Fruit fly (Drosophila melanogaster) whole organism, prepupa: ENCODE data around the gene CG34301.

ENCODE experiments used
- Blimp-1 ChIP-seq: fragments of 200-800 bp; sonication (Bioruptor generic); optimal IDR thresholded peaks from 3 replicates; lab custom pipeline; 2017; ENCODE audit warnings: missing biosample characterization, missing genetic modification characterization, mild to moderate bottlenecking, moderate library complexity, missing genetic modification reagents
- CG10669 ChIP-seq: fragments of 200-800 bp; sonication (Bioruptor generic); optimal IDR thresholded peaks from 3 replicates; lab custom pipeline; 2018; ENCODE audit warnings: missing biosample characterization, mild to moderate bottlenecking, missing genetic modification characterization, moderate library complexity
- CG6792 ChIP-seq: fragments of 200-800 bp; sonication (Bioruptor generic); optimal IDR thresholded peaks from 3 replicates; lab custom pipeline; 2016; ENCODE audit warnings: missing biosample characterization, missing genetic modification characterization
- CG6854 ChIP-seq: fragments of 200-800 bp; sonication (Bioruptor generic); optimal IDR thresholded peaks from 2 replicates; lab custom pipeline; 2017; ENCODE audit warnings: missing biosample characterization, mild to moderate bottlenecking, missing genetic modification characterization
- spab ChIP-seq: fragments of 200-800 bp; sonication (Bioruptor generic); optimal IDR thresholded peaks from 2 replicates; lab custom pipeline; 2017; ENCODE audit warnings: missing biosample characterization, mild to moderate bottlenecking, missing genetic modification characterization, missing genetic modification reagents

DNA sequence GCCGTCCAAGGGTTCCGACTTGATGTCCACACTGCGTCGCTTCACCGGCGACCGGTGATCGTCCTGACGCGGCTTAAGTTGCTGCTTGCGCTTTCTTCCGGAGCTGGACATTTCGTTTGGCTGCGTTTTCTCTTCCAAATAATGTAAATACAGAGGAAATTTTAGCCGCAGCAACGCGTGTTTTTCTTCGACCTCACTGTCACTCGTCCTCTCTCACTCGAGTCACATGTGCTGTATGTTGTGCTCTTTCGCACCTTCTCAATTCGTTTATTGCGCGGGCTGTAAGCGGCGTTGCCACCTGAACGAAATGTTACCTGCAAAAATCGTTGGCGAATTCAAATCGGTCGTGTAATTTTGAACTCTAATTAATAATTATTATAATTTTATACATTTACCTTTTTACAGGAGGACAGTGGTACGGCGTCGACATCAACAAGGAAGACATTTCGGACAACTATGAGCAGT is 32.2 kb downstream of the CG34301 start, which contains the start of gene CG9839:
- TF ChIP-seq Blimp-1 (GFP tag; lab: Kevin White, UChicago) (no peak), CG6792 (no peak), CG10669 (GFP tag; lab: Kevin White, UChicago) (no peak), spab (GFP tag; lab: Kevin White, UChicago) (no peak), CG6854 (GFP tag; lab: Kevin White, UChicago) (no peak)
